Fruit fly (Drosophila melanogaster) whole organism, wandering third instar larva: Measurements from ENCODE around the gene eIF1.

Experiments
- Hr78 ChIP-seq: fragments of >200 bp; optimal IDR thresholded peaks from 2 replicates; lab custom pipeline; 2017; ENCODE audit warnings: missing biosample characterization, missing genetic modification characterization
- OdsH ChIP-seq: fragments of 200-800 bp; sonication (Bioruptor generic); optimal IDR thresholded peaks from 2 replicates; lab custom pipeline; 2016; ENCODE audit warnings: missing biosample characterization, mild to moderate bottlenecking, missing genetic modification characterization
- Vsx2 ChIP-seq: fragments of 200-300, 225-300 bp; sonication (Bioruptor generic); optimal IDR thresholded peaks from 2 replicates; lab custom pipeline; 2018; ENCODE audit warnings: missing biosample characterization, missing genetic modification characterization; ENCODE audit not compliant: partially characterized antibody
- h ChIP-seq: fragments of 200-800 bp; sonication (Bioruptor generic); optimal IDR thresholded peaks from 3 replicates; lab custom pipeline; 2016; ENCODE audit warnings: missing biosample characterization, mild to moderate bottlenecking, missing genetic modification characterization
- pan ChIP-seq: fragments of >200 bp; optimal IDR thresholded peaks from 2 replicates; lab custom pipeline; 2017
- psq ChIP-seq: fragments of 200-800 bp; sonication (Bioruptor generic); optimal IDR thresholded peaks from 3 replicates; lab custom pipeline; 2017; ENCODE audit warnings: missing biosample characterization, mild to moderate bottlenecking, missing genetic modification characterization, moderate library complexity
- usp ChIP-seq: fragments of >200 bp; optimal IDR thresholded peaks from 2 replicates; lab custom pipeline; 2017; ENCODE audit warnings: missing biosample characterization, missing genetic modification characterization

DNA sequence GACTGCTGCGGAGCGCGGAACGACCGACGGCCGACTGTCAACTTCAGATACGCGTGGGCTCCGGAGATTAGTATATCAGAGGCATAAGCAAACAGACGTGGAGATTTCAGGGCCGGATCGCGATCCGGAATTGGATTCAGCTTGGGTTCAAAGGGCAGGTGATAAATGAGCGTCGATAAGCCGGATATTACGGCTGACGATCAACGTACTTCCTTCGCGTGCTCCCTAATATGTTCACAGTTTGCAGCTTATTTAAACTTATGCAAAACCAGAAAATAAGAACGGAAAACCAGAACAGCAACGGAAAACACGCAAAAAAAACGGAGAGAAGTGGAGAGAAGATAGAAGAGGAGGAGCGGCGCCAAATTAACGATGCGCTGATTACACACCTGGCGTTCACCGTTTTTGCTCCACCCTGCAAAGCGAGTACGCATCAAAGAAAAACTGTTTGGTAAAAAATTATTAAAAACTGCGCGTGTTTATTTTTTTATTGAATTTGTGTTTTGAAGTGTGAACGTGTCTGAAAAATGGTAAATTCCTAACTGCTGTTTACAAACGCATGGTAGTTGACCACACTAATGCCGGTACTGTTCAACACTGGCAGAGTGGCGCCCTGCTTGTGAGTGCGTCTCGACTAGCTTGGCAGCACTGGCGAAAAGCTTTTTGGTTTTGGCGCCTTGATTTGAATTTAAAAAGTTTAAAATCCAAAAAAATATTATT lies 16.1 kb downstream of the eIF1 start, which contains the start of gene CG17746:
- TF ChIP-seq Vsx2 (GFP tag; lab: Kevin White, UChicago) (no peak), usp (GFP tag; lab: Kevin White, UChicago) (no peak), pan (lab: Kevin White, UChicago) (no peak), OdsH (GFP tag; lab: Kevin White, UChicago) (no peak), Hr78 (GFP tag; lab: Kevin White, UChicago) (no peak), h (peak; percentile 48), psq (GFP tag; lab: Kevin White, UChicago) (no peak)
